Fruit fly (Drosophila melanogaster) ovary, adult (tissue): ENCODE data around the gene Lsp2.
A peak's percentile ranks its signal among the peaks of the same experiment; 100 is the strongest.

Source experiments
- CG17801 ChIP-seq: fragments of 200-800 bp; optimal IDR thresholded peaks from 2 replicates; lab custom pipeline; 2019; ENCODE audit warnings: missing biosample characterization, mild to moderate bottlenecking, missing genetic modification characterization, moderate library complexity; ENCODE audit not compliant: partially characterized antibody

Gene Lsp2

DNA sequence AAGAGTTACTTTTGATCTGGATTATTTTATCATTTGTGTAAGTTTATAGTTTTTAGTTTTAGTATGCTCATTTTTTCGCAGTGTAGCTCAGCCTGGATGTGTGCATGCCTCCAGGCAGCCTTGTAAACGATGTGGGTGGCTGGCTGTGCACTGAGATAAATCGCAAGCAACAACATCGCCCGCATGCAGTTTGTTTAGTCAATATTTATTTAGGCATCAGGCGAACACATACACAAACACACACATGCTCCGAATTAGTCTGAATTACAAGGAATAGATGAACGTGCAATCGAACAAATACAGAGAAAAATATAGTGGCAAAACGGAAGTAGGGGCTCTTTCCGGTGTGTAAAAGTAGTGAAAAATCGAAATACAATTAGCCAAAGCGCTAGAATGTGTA, 33.9 kb downstream of the Lsp2 start:
- no peak for TF ChIP-seq CG17801 (GFP tag; lab: Kevin White, UChicago)

DNA sequence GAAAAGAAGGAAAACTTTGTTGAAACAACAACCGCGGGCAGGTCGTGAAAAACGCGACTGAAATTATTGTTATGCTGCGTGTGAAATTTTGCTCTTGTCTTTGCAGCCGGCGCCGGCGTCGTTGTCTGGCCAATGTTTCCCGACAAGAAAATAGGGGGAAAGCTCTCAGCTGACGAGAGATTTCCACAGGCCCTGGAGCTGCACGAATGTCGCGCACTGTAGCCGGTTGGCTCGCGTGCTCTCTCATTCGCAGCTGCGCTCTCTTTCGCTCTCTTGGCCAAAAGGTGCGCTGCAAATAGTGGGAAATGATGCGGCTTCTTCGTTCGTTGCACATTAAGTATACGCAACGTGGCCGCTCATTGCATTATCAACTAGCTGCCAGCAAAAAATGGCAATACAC, 34.5 kb downstream of the Lsp2 start, which contains the start of gene CG9760:
CG9760 (minus strand) TSS at position 43 of the 400 bp plus-strand sequence.
- no peak for TF ChIP-seq CG17801 (GFP tag; lab: Kevin White, UChicago)

DNA sequence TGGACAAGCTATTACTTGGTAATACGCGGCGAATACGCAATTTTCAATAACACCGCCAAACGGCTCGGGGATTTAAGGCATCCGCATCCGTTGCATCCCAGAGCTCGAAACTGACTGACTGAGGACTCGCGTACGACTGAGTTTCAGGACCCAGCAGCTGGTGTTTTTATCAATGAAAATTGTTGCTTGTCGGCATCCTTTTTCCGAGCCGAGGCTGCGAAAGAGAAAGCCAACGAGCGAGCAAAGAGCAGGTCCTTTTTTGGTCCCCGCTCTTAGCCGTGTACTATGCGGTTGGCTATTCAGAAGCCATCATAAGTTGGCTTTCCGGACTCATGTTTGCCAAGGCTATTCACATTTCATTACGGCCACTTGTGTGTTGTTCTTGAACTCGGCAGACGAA, 46.2 kb downstream of the Lsp2 start, which contains the start of gene Rh7:
Rh7 (minus strand) TSS at position 101 of the 400 bp plus-strand sequence.
- no peak for TF ChIP-seq CG17801 (GFP tag; lab: Kevin White, UChicago)

- TF ChIP-seq CG17801 (GFP tag; lab: Kevin White, UChicago): no peak
These were observed 48.1 kb downstream of the Lsp2 start, which contains the start of gene CAH2 for dm6 chr3L:12177301-12177700. TSS of gene CAH2 (plus strand) at chr3L:12177601.

- peak; percentile 16 for TF ChIP-seq CG17801 (GFP tag; lab: Kevin White, UChicago)
These were observed 49.7 kb downstream of the Lsp2 start for dm6 chr3L:12178847-12179437.
